Fruit fly (Drosophila melanogaster) whole organism: ENCODE measurements around the gene CG2574.

Source experiments
- CG8478 ChIP-seq: fragments of >200 bp; optimal IDR thresholded peaks from 2 replicates; lab custom pipeline; 2018; ENCODE audit warnings: inconsistent platforms
- Dll ChIP-seq: fragments of >200 bp; optimal IDR thresholded peaks from 2 replicates; lab custom pipeline; 2017
- EcR ChIP-seq, 2 experiments: fragments of >200 bp; optimal IDR thresholded peaks; 2 replicates each; lab custom pipeline; 2017; ENCODE audit warnings: missing biosample characterization in 2 of 2, missing genetic modification characterization in 2 of 2, missing genetic modification reagents in 2 of 2
- pan ChIP-seq: fragments of >200 bp; optimal IDR thresholded peaks from 2 replicates; lab custom pipeline; 2017
- psq ChIP-seq: fragments of >200 bp; optimal IDR thresholded peaks from 2 replicates; lab custom pipeline; 2017
- usp ChIP-seq: fragments of >200 bp; optimal IDR thresholded peaks from 2 replicates; lab custom pipeline; 2017; ENCODE audit warnings: missing biosample characterization, missing genetic modification characterization, mixed read lengths

CG2574 gene

dm6 chrX:12408377-12408911 is at the start of gene CG2574, which contains the start of gene CG32651:
TSS of gene CG2574 (plus strand) at chrX:12408861.
TSS of gene CG32651 (minus strand) at chrX:12408477.
- TF ChIP-seq CG8478 (lab: Kevin White, UChicago) (no peak), EcR (GFP tag; optimal IDR thresholded peaks at IDR 0.05; lab: Kevin White, UChicago) (no peak), Dll (lab: Kevin White, UChicago) (no peak), pan (lab: Kevin White, UChicago) (no peak), psq (lab: Kevin White, UChicago) (no peak), usp (GFP tag; lab: Kevin White, UChicago) (no peak)

DNA sequence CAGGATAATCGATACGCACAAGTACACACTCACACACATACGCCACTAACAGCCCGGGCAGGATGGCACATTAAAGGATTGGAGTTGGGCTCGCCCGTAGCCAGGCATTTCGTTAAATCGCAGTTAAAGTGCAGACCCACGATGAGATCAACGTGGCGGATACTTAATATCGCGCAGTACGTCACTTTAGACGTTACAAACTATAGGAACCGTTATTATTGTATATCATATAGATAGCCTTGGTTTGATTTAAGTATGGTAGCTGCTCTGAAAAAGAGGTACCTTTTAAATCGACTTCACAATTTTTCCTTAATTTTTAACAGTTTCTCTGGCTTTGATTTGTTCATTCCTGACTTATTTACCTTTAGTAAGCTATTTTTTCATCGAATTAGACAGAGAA is 35.8 kb upstream of the CG2574 start, which contains the start of gene CG2577:
Gene CG2577, plus strand, starts transcription at position 301 of the 400 bp plus-strand sequence.
- TF ChIP-seq Dll (lab: Kevin White, UChicago) (no peak), usp (GFP tag; lab: Kevin White, UChicago) (no peak), psq (lab: Kevin White, UChicago) (no peak), CG8478 (lab: Kevin White, UChicago) (no peak), pan (lab: Kevin White, UChicago) (no peak), EcR (GFP tag; optimal IDR thresholded peaks at IDR 0.05; lab: Kevin White, UChicago) (no peak)

DNA sequence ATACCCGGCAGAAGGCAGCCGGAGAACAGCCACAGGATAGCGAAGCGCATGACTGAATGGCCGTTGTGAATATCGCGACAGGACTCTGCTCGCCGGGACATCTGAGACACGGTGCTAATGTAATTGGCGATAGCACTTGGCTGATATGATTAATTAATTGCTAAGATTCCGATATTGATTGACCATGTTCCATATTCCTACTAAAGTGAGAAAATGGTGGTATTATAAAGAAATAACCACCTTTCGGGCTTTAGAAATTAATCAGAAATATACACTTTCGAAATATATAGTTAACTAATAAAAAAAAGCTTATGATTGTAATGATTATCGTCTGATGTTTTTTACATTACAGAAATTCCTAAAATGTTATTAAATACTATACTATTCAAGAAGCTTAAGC is 31.0 kb upstream of the CG2574 start, which contains the start of gene Ir11a:
Gene Ir11a, minus strand, starts transcription at position 101 of the 400 bp plus-strand sequence.
- TF ChIP-seq usp (GFP tag; lab: Kevin White, UChicago) = no peak
- no peak for TF ChIP-seq CG8478 (lab: Kevin White, UChicago)
- TF ChIP-seq psq (lab: Kevin White, UChicago) = no peak
- TF ChIP-seq Dll (lab: Kevin White, UChicago) = no peak
- TF ChIP-seq pan (lab: Kevin White, UChicago) = no peak

DNA sequence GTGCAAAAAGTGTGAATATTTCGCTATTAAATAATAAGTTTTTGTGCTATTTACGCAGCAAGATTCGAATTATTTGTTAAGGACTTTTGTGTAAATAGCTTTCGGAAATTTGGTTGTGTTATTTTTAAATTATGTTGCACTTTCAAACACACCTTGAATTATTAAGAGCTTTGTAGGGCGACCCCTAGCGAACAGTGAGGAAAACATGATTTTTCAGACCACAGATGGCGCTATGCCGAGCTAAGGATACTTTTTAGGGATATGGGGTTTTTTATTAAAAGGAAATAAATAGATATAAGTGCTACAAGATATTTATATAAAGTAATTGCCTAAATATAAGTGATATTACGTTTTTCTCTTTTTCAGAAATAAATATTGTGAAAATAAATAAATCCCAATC is 22.4 kb upstream of the CG2574 start:
- no peak for TF ChIP-seq usp (GFP tag; lab: Kevin White, UChicago)
- no peak for TF ChIP-seq CG8478 (lab: Kevin White, UChicago)
- TF ChIP-seq Dll (lab: Kevin White, UChicago) = no peak
- no peak for TF ChIP-seq pan (lab: Kevin White, UChicago)
- no peak for TF ChIP-seq psq (lab: Kevin White, UChicago)
- TF ChIP-seq EcR (GFP tag; optimal IDR thresholded peaks at IDR 0.05; lab: Kevin White, UChicago) = no peak

DNA sequence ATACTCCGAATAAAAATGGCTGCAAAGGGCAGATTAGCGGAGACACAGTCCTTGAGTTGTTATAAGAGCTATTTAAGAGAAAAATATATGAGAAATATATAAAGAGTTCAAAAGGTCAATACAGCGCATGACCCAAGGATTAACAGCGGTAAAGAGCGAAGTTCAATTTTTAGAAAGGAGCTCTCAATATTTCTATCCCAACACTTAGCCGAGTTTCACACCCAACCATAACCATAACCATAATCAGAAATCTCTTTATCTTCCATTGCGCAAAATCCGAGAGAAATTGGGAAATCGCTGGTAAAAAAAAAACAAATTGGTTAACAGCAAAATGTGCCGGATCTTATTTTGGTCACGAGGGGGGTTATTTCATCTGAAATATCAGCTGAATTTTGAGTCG is 19.5 kb upstream of the CG2574 start:
- TF ChIP-seq EcR (GFP tag; optimal IDR thresholded peaks at IDR 0.05; lab: Kevin White, UChicago) = no peak
- no peak for TF ChIP-seq usp (GFP tag; lab: Kevin White, UChicago)
- no peak for TF ChIP-seq psq (lab: Kevin White, UChicago)
- TF ChIP-seq pan (lab: Kevin White, UChicago) = no peak
- TF ChIP-seq Dll (lab: Kevin White, UChicago) = no peak
- TF ChIP-seq CG8478 (lab: Kevin White, UChicago) = no peak

- TF ChIP-seq Dll (lab: Kevin White, UChicago) = no peak
- no peak for TF ChIP-seq EcR (GFP tag; optimal IDR thresholded peaks at IDR 0.05; lab: Kevin White, UChicago)
- TF ChIP-seq psq (lab: Kevin White, UChicago) = no peak
- TF ChIP-seq pan (lab: Kevin White, UChicago) = no peak
- TF ChIP-seq CG8478 (lab: Kevin White, UChicago) = no peak
- TF ChIP-seq usp (GFP tag; lab: Kevin White, UChicago) = no peak
Observed at dm6 chrX:12391732-12392131, 16.9 kb upstream of the CG2574 start.

dm6 chrX:12431466-12431865 is 22.8 kb downstream of the CG2574 start:
- TF ChIP-seq pan (lab: Kevin White, UChicago) = no peak
- no peak for TF ChIP-seq usp (GFP tag; lab: Kevin White, UChicago)
- no peak for TF ChIP-seq EcR (GFP tag; optimal IDR thresholded peaks at IDR 0.05; lab: Kevin White, UChicago)
- TF ChIP-seq Dll (lab: Kevin White, UChicago) = no peak
- TF ChIP-seq CG8478 (lab: Kevin White, UChicago) = no peak
- no peak for TF ChIP-seq psq (lab: Kevin White, UChicago)

DNA sequence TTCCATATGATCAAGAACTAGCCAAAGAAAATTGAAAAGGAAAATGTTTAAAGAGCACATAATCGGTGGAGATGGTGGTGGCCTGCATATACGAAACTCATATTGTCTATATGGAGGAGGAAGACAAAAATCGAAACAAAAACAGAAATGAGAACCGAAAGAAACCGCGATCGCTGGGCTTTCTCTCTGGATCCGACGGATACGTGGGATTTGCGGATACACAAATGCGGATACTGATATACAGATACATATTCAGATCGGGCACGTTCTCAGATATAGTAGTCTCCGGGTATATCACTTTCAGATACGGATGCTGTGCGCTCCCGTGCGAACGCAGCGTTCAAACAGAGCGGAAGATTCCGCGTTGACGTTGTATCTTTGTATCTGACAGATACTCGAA is 23.3 kb downstream of the CG2574 start, which contains the start of gene Pkcdelta:
Gene Pkcdelta, plus strand, starts transcription at position 301 of the 400 bp plus-strand sequence.
- no peak for TF ChIP-seq CG8478 (lab: Kevin White, UChicago)
- no peak for TF ChIP-seq pan (lab: Kevin White, UChicago)
- TF ChIP-seq EcR (GFP tag; optimal IDR thresholded peaks at IDR 0.05; lab: Kevin White, UChicago) = no peak
- TF ChIP-seq psq (lab: Kevin White, UChicago) = no peak
- TF ChIP-seq Dll (lab: Kevin White, UChicago) = no peak
- no peak for TF ChIP-seq usp (GFP tag; lab: Kevin White, UChicago)

- TF ChIP-seq CG8478 (lab: Kevin White, UChicago) (no peak), EcR (GFP tag; optimal IDR thresholded peaks at IDR 0.05; lab: Kevin White, UChicago) (no peak), usp (GFP tag; lab: Kevin White, UChicago) (no peak), Dll (lab: Kevin White, UChicago) (no peak), pan (lab: Kevin White, UChicago) (no peak), psq (lab: Kevin White, UChicago) (no peak)
Observed at dm6 chrX:12434604-12435003, 25.9 kb downstream of the CG2574 start.

- TF ChIP-seq Dll (lab: Kevin White, UChicago) (no peak), pan (lab: Kevin White, UChicago) (no peak), CG8478 (lab: Kevin White, UChicago) (no peak), usp (GFP tag; lab: Kevin White, UChicago) (no peak), psq (lab: Kevin White, UChicago) (no peak), EcR (GFP tag; optimal IDR thresholded peaks at IDR 0.05; lab: Kevin White, UChicago) (no peak)
Observed at dm6 chrX:12437099-12437498, 28.4 kb downstream of the CG2574 start.

DNA sequence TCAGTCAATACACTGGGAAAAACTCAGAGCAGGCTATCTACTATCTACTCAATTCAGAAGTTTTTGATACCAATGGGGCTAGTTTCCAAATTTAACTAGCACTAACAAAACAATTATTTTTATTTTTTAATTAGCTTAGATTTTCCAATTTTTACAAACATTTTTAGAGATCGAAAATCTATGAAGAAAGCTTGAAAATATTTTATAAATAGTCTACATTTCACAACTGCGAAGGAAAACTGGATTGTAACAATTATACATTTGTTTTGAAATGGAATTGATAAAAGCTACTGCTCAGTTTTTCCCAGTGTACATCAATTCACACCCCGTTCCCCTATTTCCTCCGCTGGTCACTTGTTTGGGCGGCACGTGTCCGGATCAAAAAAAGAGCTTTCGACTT is 39.2 kb downstream of the CG2574 start:
- TF ChIP-seq Dll (lab: Kevin White, UChicago) (no peak), EcR (GFP tag; optimal IDR thresholded peaks at IDR 0.05; lab: Kevin White, UChicago) (no peak), CG8478 (lab: Kevin White, UChicago) (no peak), psq (lab: Kevin White, UChicago) (no peak), usp (GFP tag; lab: Kevin White, UChicago) (no peak), pan (lab: Kevin White, UChicago) (no peak)
